Fruit fly (Drosophila melanogaster) Kc167 (cell line): ENCODE results near the gene NK7.1.

Experiments
- Sin3A ChIP-seq: fragments of >200 bp; optimal IDR thresholded peaks from 2 replicates; lab custom pipeline; 2018; ENCODE audit warnings: missing external identifiers
- h ChIP-seq: fragments of >200 bp; optimal IDR thresholded peaks from 3 replicates; lab custom pipeline; 2018; ENCODE audit warnings: missing external identifiers

DNA sequence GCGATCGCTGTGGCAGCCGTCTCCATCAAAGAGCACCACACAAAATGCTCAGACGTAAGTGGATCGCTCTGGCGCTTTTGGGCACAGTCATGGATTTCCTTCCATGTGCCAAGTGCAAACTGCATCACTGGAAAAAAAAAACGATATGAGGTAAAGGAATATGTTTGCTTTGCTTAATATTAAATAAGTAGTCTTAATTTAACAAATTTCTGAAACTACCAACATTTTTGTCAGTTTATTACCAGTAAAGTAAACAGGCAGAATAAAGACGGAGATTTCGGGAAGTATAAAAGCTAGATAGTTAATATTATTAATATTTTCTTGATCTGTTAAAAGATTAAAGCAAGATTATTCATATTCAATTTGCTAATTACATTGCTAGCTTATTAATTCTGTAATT is 11.8 kb upstream of the NK7.1 start:
- TF ChIP-seq h (lab: Kevin White, UChicago) (no peak), Sin3A (lab: Kevin White, UChicago) (no peak)
